Worm (Caenorhabditis elegans) whole organism, early embryonic: ENCODE results near the gene pir-2.
"Not testable (repeated sequence)": the region's sequence is repeated elsewhere in the genome, so short reads cannot be mapped to it uniquely, and the experiment has no call there.

Source experiments
- F13C5.2 ChIP-seq: sonication (generic microtip); optimal IDR thresholded peaks from 2 replicates; lab custom pipeline; 2017; ENCODE audit warnings: mild to moderate bottlenecking, missing genetic modification characterization, inconsistent platforms, missing compliant biosample characterization
- ama-1 ChIP-seq: fragments of 150-350 bp; optimal IDR thresholded peaks from 2 replicates; lab custom pipeline; 2014
- ceh-36 ChIP-seq: sonication (generic microtip); optimal IDR thresholded peaks from 2 replicates; lab custom pipeline; 2016; ENCODE audit warnings: missing genetic modification characterization, inconsistent platforms, missing compliant biosample characterization
- ets-7 ChIP-seq: sonication (generic microtip); optimal IDR thresholded peaks from 2 replicates; lab custom pipeline; 2016; ENCODE audit warnings: missing genotype, missing genetic modification characterization, missing compliant biosample characterization
- flt-1 ChIP-seq: fragments of 200-800 bp; sonication (Bioruptor generic); IDR thresholded peaks from 2 replicates; pipeline ENCODE4 v1.3.6; 2022; ENCODE audit warnings: missing genetic modification characterization, missing compliant biosample characterization
- hmg-4 ChIP-seq: fragments of 200-800 bp; sonication (Bioruptor generic); optimal IDR thresholded peaks from 2 replicates; lab custom pipeline; 2018; ENCODE audit warnings: mild to moderate bottlenecking, missing genetic modification characterization, missing compliant biosample characterization
- hnd-1 ChIP-seq: sonication (generic microtip); optimal IDR thresholded peaks from 2 replicates; lab custom pipeline; 2016; ENCODE audit warnings: missing genetic modification characterization, missing compliant biosample characterization
- pes-1 ChIP-seq: fragments of 200-800 bp; sonication (Bioruptor generic); IDR thresholded peaks from 2 replicates; pipeline ENCODE4 v1.3.6; 2022; ENCODE audit warnings: missing genetic modification reagents, missing genetic modification characterization, missing compliant biosample characterization
- sea-1 ChIP-seq: fragments of 200-800 bp; sonication (Bioruptor generic); conservative IDR thresholded peaks from 2 replicates; pipeline ENCODE4 v1.3.6; 2022; ENCODE audit warnings: missing genetic modification characterization, missing compliant biosample characterization
- tbx-11 ChIP-seq: fragments of 200-800 bp; sonication (Bioruptor generic); IDR thresholded peaks from 2 replicates; pipeline ENCODE4 v1.3.6; 2022; ENCODE audit warnings: missing genetic modification characterization, missing compliant biosample characterization

ce11 chrIII:9445699-9446098, 2.3 kb upstream of the pir-2 start:
- TF ChIP-seq ets-7; ama-1 (lab: Kevin White, UChicago); hmg-4 (GFP tag; lab: Kevin White, UChicago); sea-1 (GFP tag; lab: Robert Waterston, UW); ceh-36 (tag; lab: Kevin White, UChicago); tbx-11; hnd-1 (tag; lab: Kevin White, UChicago); F13C5.2 (tag; lab: Kevin White, UChicago); flt-1 (GFP tag; lab: Robert Waterston, UW): not testable (repeated sequence)
- TF ChIP-seq pes-1 (GFP tag; lab: Robert Waterston, UW): peak; percentile 52; the same call in 1 of the 2 replicates
